Fruit fly (Drosophila melanogaster) whole organism, wandering third instar larva: ENCODE data around the gene CG14326.

Experiments
- Abd-B ChIP-seq: fragments of >200 bp; optimal IDR thresholded peaks from 2 replicates; lab custom pipeline; 2017; ENCODE audit warnings: missing biosample characterization, missing genetic modification characterization
- HLH106 ChIP-seq: fragments of 200-800 bp; optimal IDR thresholded peaks from 3 replicates; lab custom pipeline; 2019; ENCODE audit warnings: missing biosample characterization, mild to moderate bottlenecking, missing genetic modification characterization, moderate library complexity
- Jra ChIP-seq: sonication (Bioruptor generic); optimal IDR thresholded peaks from 2 replicates; lab custom pipeline; 2016; ENCODE audit warnings: missing biosample characterization, missing genetic modification characterization
- Mio ChIP-seq: sonication (Bioruptor generic); optimal IDR thresholded peaks from 2 replicates; lab custom pipeline; 2016; ENCODE audit warnings: missing biosample characterization, missing genetic modification characterization
- Myc ChIP-seq: fragments of >200 bp; optimal IDR thresholded peaks from 2 replicates; lab custom pipeline; 2017
- br ChIP-seq: fragments of 200-800 bp; sonication (Bioruptor generic); optimal IDR thresholded peaks from 2 replicates; lab custom pipeline; 2016; ENCODE audit warnings: missing biosample characterization, missing genetic modification characterization
- h ChIP-seq: fragments of 200-800 bp; sonication (Bioruptor generic); optimal IDR thresholded peaks from 3 replicates; lab custom pipeline; 2016; ENCODE audit warnings: missing biosample characterization, mild to moderate bottlenecking, missing genetic modification characterization
- jim ChIP-seq: fragments of 175-275, 200-325 bp; sonication (Bioruptor generic); optimal IDR thresholded peaks from 2 replicates; lab custom pipeline; 2016; ENCODE audit warnings: missing biosample characterization, mild to moderate bottlenecking, missing genetic modification characterization
- lola ChIP-seq: fragments of >200 bp; optimal IDR thresholded peaks from 2 replicates; lab custom pipeline; 2017; ENCODE audit warnings: missing biosample characterization, missing genetic modification characterization
- usp ChIP-seq: fragments of >200 bp; optimal IDR thresholded peaks from 2 replicates; lab custom pipeline; 2017; ENCODE audit warnings: missing biosample characterization, missing genetic modification characterization
- woc ChIP-seq: sonication (Bioruptor generic); optimal IDR thresholded peaks from 2 replicates; lab custom pipeline; 2016; ENCODE audit warnings: missing biosample characterization, mild to moderate bottlenecking, missing genetic modification characterization

DNA sequence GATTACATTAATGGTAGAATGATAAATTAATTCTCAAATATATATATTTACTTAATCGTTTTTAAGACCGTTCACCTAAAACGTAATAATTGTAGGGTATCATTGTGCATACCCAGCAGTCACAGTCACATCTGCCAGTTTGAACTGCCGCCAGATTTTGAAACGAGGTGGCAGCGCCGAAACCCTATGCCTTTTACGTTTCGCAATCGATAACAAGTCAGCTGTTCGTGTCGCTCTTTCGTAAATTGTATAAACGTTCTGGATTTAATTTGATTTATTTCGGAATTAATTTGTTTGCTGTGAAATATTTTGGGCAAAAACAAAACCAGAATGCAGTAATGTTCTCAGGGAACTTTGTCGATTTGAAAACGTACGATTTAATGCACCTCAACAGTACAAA is 28.5 kb downstream of the CG14326 start, which contains the start of gene CG14322:
- TF ChIP-seq usp (no peak), Myc (no peak), HLH106 (tag; lab: Kevin White, UChicago) (no peak), jim (no peak), Jra (GFP tag; lab: Kevin White, UChicago) (no peak), br (no peak), Abd-B (no peak), Mio (GFP tag; lab: Kevin White, UChicago) (no peak), lola (GFP tag; lab: Kevin White, UChicago) (no peak), woc (GFP tag; lab: Kevin White, UChicago) (peak; percentile 13), h (GFP tag; lab: Kevin White, UChicago) (no peak)
